Worm (Caenorhabditis elegans): ENCODE data around the gene srd-23.

- TF ChIP-seq snpc-4 (GFP tag; optimal IDR thresholded peaks at IDR 0.05) (no peak), snpc-4 (tag; optimal IDR thresholded peaks at IDR 0.05) (no peak), B0035.1 (tag; optimal IDR thresholded peaks at IDR 0.05) (no peak), repo-1 (tag; optimal IDR thresholded peaks at IDR 0.05) (no peak), aptf-3 (GFP tag; IDR thresholded peaks at IDR 0.05) (no peak)
These were observed 35.8 kb downstream of the srd-23 start, which contains the start of gene Y40H7A.10 for ce11 chrIV:15215470-15215869.

Data from whole organism, young adult.